Fruit fly (Drosophila melanogaster): Measurements from ENCODE around the gene Nepl4.

The Nepl4 gene

DNA sequence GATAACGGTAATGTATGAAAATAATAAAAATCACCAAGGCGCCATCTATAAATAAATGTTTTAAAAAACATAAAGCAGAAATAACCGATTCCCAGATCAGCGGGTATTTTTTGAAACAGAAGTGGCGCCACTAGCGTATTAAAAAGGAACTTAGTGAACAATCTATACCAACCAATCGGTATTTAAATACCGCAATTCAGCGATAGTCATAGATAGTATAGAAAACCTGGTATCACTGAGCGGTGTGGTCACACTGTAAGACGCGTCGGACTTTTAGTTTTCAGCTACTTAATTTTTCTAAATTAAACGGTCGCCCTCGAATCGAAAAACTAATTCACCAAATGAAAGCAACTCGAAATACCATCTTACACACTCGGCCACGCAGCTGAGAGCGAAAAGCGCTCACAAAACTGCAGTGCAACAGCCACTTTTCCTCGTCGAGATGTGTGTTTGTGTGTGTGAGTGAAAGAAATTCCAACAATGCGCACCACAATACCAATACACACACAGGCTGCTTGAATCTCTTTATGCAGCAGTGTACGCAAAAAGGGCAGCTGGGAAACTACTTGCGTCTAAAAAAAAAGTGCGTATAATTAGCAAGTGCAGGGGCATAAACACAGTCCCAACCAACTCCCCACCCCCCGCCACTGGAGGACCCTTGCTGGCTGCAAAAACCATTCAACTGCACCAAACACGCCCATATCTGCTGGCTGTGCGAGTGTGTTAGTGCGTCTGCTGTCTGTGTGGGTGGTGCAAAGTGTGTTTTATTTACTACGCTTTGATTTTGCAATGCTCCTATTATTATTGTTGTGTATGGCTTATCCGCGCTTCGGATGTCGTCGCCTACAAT is 43.9 kb upstream of the Nepl4 start, which contains the start of gene PDZ-GEF (continued):
- TF ChIP-seq CG32006 (GFP tag; optimal IDR thresholded peaks at IDR 0.05) = no peak
- TF ChIP-seq topi (GFP tag; optimal IDR thresholded peaks at IDR 0.05) = no peak
- no peak for TF ChIP-seq achi (GFP tag; optimal IDR thresholded peaks at IDR 0.05)
- TF ChIP-seq fd85E (GFP tag; optimal IDR thresholded peaks at IDR 0.05) = no peak
- no peak for TF ChIP-seq CG3919 (GFP tag; optimal IDR thresholded peaks at IDR 0.05)
- TF ChIP-seq Hr39 (GFP tag; optimal IDR thresholded peaks at IDR 0.05) = no peak
- peak; percentile 40 for TF ChIP-seq CG31627 (GFP tag; optimal IDR thresholded peaks at IDR 0.05)
- TF ChIP-seq Ets96B (tag; optimal IDR thresholded peaks at IDR 0.05) = no peak
- TF ChIP-seq CG16779 (tag; optimal IDR thresholded peaks at IDR 0.05) = no peak
- no peak for TF ChIP-seq CG8119 (GFP tag; IDR thresholded peaks at IDR 0.05)
- no peak for TF ChIP-seq Sox15 (GFP tag; optimal IDR thresholded peaks at IDR 0.05)
- TF ChIP-seq CG1621 (tag; optimal IDR thresholded peaks at IDR 0.05) = no peak
- no peak for TF ChIP-seq Blimp-1 (GFP tag; optimal IDR thresholded peaks at IDR 0.05)
- no peak for TF ChIP-seq pdm3 (GFP tag; optimal IDR thresholded peaks at IDR 0.05)
- no peak for TF ChIP-seq Smox (GFP tag; optimal IDR thresholded peaks at IDR 0.05)
- TF ChIP-seq Lpt (GFP tag; optimal IDR thresholded peaks at IDR 0.05) = no peak
- no peak for TF ChIP-seq spab (GFP tag; optimal IDR thresholded peaks at IDR 0.05)
- peak; percentile 55 for TF ChIP-seq Eip78C (GFP tag)
- TF ChIP-seq esn (GFP tag; optimal IDR thresholded peaks at IDR 0.05) = no peak
- TF ChIP-seq Eip93F (GFP tag; optimal IDR thresholded peaks at IDR 0.05) = no peak

DNA sequence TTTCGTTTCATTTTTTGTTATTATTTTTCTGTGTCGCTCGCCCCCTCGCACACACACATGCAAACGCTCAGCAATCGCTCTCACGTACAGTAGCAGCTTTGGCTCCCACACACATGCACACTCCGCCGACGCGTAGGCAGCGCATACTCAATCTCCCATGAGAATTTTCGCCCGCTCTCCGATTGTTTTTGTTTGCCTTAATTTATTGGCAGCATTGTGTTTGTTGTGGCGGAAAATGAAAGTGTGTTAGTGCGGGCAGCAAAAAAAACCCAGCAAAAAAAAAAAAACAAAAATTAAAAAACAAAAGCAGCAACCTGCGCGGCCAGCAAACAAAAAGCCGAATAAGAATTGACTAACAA is 43.3 kb upstream of the Nepl4 start:
- TF ChIP-seq CG16779 (tag; optimal IDR thresholded peaks at IDR 0.05) (peak; percentile 90), pdm3 (GFP tag; optimal IDR thresholded peaks at IDR 0.05) (no peak), Eip78C (GFP tag) (no peak), fd59A (GFP tag; optimal IDR thresholded peaks at IDR 0.05) (peak; percentile 22), Sox102F (GFP tag; optimal IDR thresholded peaks at IDR 0.05) (no peak), Smox (GFP tag; optimal IDR thresholded peaks at IDR 0.05) (no peak), cyc (GFP tag; optimal IDR thresholded peaks at IDR 0.05) (no peak), achi (GFP tag; optimal IDR thresholded peaks at IDR 0.05) (no peak), salr (GFP tag; optimal IDR thresholded peaks at IDR 0.05) (peak in 1 of 2 experiments; percentile 43), Blimp-1 (GFP tag; optimal IDR thresholded peaks at IDR 0.05) (peak; percentile 71), Sox15 (GFP tag; optimal IDR thresholded peaks at IDR 0.05) (no peak), Hr38 (GFP tag; optimal IDR thresholded peaks at IDR 0.05) (no peak), CG11902 (GFP tag; optimal IDR thresholded peaks at IDR 0.05) (no peak), Lpt (GFP tag; optimal IDR thresholded peaks at IDR 0.05) (peak; percentile 72), Sox14 (GFP tag; optimal IDR thresholded peaks at IDR 0.05) (peak; percentile 30), dsx (GFP tag; optimal IDR thresholded peaks at IDR 0.05; ENCODE audit: poor library complexity, severe bottlenecking) (no peak), Ets96B (tag; optimal IDR thresholded peaks at IDR 0.05) (peak; percentile 82), Hr4 (GFP tag; optimal IDR thresholded peaks at IDR 0.05) (peak; percentile 35), Eip93F (GFP tag; optimal IDR thresholded peaks at IDR 0.05) (peak; percentile 15), CG8319 (GFP tag; optimal IDR thresholded peaks at IDR 0.05) (no peak), vri (GFP tag; optimal IDR thresholded peaks at IDR 0.05) (peak; percentile 68), fd85E (GFP tag; optimal IDR thresholded peaks at IDR 0.05) (no peak), Met (GFP tag; optimal IDR thresholded peaks at IDR 0.05) (no peak), CG11294 (GFP tag; IDR thresholded peaks at IDR 0.05) (peak; percentile 65; the same call in 1 of the 2 replicates), CG15336 (GFP tag; IDR thresholded peaks at IDR 0.05) (peak; percentile 85), CG3032 (tag; optimal IDR thresholded peaks at IDR 0.05) (peak; percentile 72), CG11762 (GFP tag; optimal IDR thresholded peaks at IDR 0.05; ENCODE audit: insufficient read depth) (peak; percentile 22), OdsH (GFP tag; optimal IDR thresholded peaks at IDR 0.05) (no peak), dac (GFP tag; optimal IDR thresholded peaks at IDR 0.05) (peak; percentile 42), topi (GFP tag; optimal IDR thresholded peaks at IDR 0.05) (no peak), CG8119 (GFP tag; IDR thresholded peaks at IDR 0.05) (peak; percentile 85), CG6276 (GFP tag; optimal IDR thresholded peaks at IDR 0.05) (peak; percentile 96), CG32006 (GFP tag; optimal IDR thresholded peaks at IDR 0.05) (peak; percentile 71), Gug (GFP tag; IDR thresholded peaks at IDR 0.05) (peak; percentile 79), CG6163 (GFP tag; IDR thresholded peaks at IDR 0.05) (peak; percentile 97), CG6808 (GFP tag; optimal IDR thresholded peaks at IDR 0.05) (peak; percentile 87), Hr39 (GFP tag; optimal IDR thresholded peaks at IDR 0.05) (no peak), ss (GFP tag; optimal IDR thresholded peaks at IDR 0.05) (peak; percentile 87 to 91), CG6792 (GFP tag; optimal IDR thresholded peaks at IDR 0.05) (no peak), acj6 (GFP tag; optimal IDR thresholded peaks at IDR 0.05) (no peak), CG31627 (GFP tag; optimal IDR thresholded peaks at IDR 0.05) (no peak), esn (GFP tag; optimal IDR thresholded peaks at IDR 0.05) (peak; percentile 42)
